Fruit fly (Drosophila melanogaster) whole organism, embryonic: ENCODE results near the gene CG11723.

Experiments used
- ATbp ChIP-seq: fragments of 200-800 bp; sonication (Bioruptor generic); optimal IDR thresholded peaks from 2 replicates; lab custom pipeline; 2017; ENCODE audit warnings: missing biosample characterization, mild to moderate bottlenecking, missing genetic modification characterization, missing genetic modification reagents
- Asciz ChIP-seq: fragments of 200-800 bp; sonication (Bioruptor generic); optimal IDR thresholded peaks from 2 replicates; lab custom pipeline; 2017; ENCODE audit warnings: missing biosample characterization, mild to moderate bottlenecking, missing genetic modification characterization, missing genetic modification reagents
- Atf6 ChIP-seq: fragments of 200-800 bp; sonication (Bioruptor generic); IDR thresholded peaks from 2 replicates; pipeline ENCODE4 v1.3.6; 2022; ENCODE audit warnings: missing biosample characterization, missing genetic modification characterization
- Blimp-1 ChIP-seq: fragments of 200-800 bp; sonication (Bioruptor generic); optimal IDR thresholded peaks from 3 replicates; lab custom pipeline; 2018; ENCODE audit warnings: missing biosample characterization, missing genetic modification characterization, mild to moderate bottlenecking, moderate library complexity, missing genetic modification reagents
- CG10321 ChIP-seq: fragments of 200-800 bp; sonication (Bioruptor generic); IDR thresholded peaks from 2 replicates; pipeline ENCODE4 v1.3.6; 2022; ENCODE audit warnings: missing biosample characterization, missing genetic modification characterization
- CG10979 ChIP-seq: fragments of 200-800 bp; sonication (Bioruptor generic); optimal IDR thresholded peaks from 2 replicates; lab custom pipeline; 2018; ENCODE audit warnings: missing biosample characterization, mild to moderate bottlenecking, missing genetic modification characterization, moderate library complexity
- CG11247 ChIP-seq: fragments of 200-800 bp; sonication (Bioruptor generic); IDR thresholded peaks from 2 replicates; pipeline ENCODE4 v1.3.6; 2022; ENCODE audit warnings: missing biosample characterization, missing genetic modification characterization
- CG11456 ChIP-seq: fragments of 200-800 bp; sonication (Bioruptor generic); IDR thresholded peaks from 3 replicates; pipeline ENCODE4 v1.3.6; 2022; ENCODE audit warnings: missing biosample characterization, missing genetic modification characterization
- CG14014 ChIP-seq: fragments of 200-800 bp; sonication (Bioruptor generic); IDR thresholded peaks from 2 replicates; pipeline ENCODE4 v1.3.6; 2022; ENCODE audit warnings: missing biosample characterization, missing genetic modification characterization
- CG15601 ChIP-seq: fragments of 200-800 bp; sonication (Bioruptor generic); optimal IDR thresholded peaks from 3 replicates; lab custom pipeline; 2019; ENCODE audit warnings: missing biosample characterization, mild to moderate bottlenecking, missing genetic modification characterization, moderate library complexity
- CG1602 ChIP-seq: fragments of 200-800 bp; sonication (Bioruptor generic); optimal IDR thresholded peaks from 3 replicates; lab custom pipeline; 2016; ENCODE audit warnings: missing biosample characterization, missing genetic modification characterization
- CG17328 ChIP-seq: fragments of 200-800 bp; sonication (Bioruptor generic); IDR thresholded peaks from 2 replicates; pipeline ENCODE4 v1.3.6; 2022; ENCODE audit warnings: missing biosample characterization, missing genetic modification characterization
- CG17829 ChIP-seq: fragments of 200-800 bp; optimal IDR thresholded peaks from 2 replicates; lab custom pipeline; 2019; ENCODE audit warnings: missing biosample characterization, mild to moderate bottlenecking, missing genetic modification characterization, moderate library complexity
- CG2875 ChIP-seq: fragments of 200-800 bp; sonication (Bioruptor generic); optimal IDR thresholded peaks from 2 replicates; lab custom pipeline; 2017; ENCODE audit warnings: missing biosample characterization, mild to moderate bottlenecking, missing genetic modification characterization, missing genetic modification reagents
- CG2889 ChIP-seq: fragments of 200-800 bp; sonication (Bioruptor generic); IDR thresholded peaks from 3 replicates; pipeline ENCODE4 v1.3.6; 2022; ENCODE audit warnings: missing biosample characterization, missing genetic modification characterization
- CG4730 ChIP-seq: fragments of 200-800 bp; sonication (Bioruptor generic); IDR thresholded peaks from 2 replicates; pipeline ENCODE4 v1.3.6; 2022; ENCODE audit warnings: missing biosample characterization, missing genetic modification characterization
- CG6175 ChIP-seq: fragments of 200-800 bp; sonication (Bioruptor generic); IDR thresholded peaks from 3 replicates; pipeline ENCODE4 v1.3.6; 2022; ENCODE audit warnings: missing biosample characterization, missing genetic modification characterization
- CG6813 ChIP-seq: fragments of 200-800 bp; sonication (Bioruptor generic); optimal IDR thresholded peaks from 2 replicates; lab custom pipeline; 2017; ENCODE audit warnings: missing biosample characterization, missing genetic modification characterization, mild to moderate bottlenecking, moderate library complexity, missing genetic modification reagents
- CG7372 ChIP-seq: fragments of 200-800 bp; sonication (Bioruptor generic); IDR thresholded peaks from 2 replicates; pipeline ENCODE4 v1.3.6; 2022; ENCODE audit warnings: missing biosample characterization, missing genetic modification characterization
- CG7745 ChIP-seq: fragments of 200-800 bp; sonication (Bioruptor generic); optimal IDR thresholded peaks from 2 replicates; lab custom pipeline; 2018; ENCODE audit warnings: missing biosample characterization, mild to moderate bottlenecking, missing genetic modification characterization, moderate library complexity
- CG7963 ChIP-seq: fragments of 200-800 bp; sonication (Bioruptor generic); IDR thresholded peaks from 3 replicates; pipeline ENCODE4 v1.3.6; 2022; ENCODE audit warnings: missing biosample characterization, missing genetic modification characterization; ENCODE audit not compliant: partially characterized antibody
- CG8089 ChIP-seq: fragments of 200-800 bp; sonication (Bioruptor generic); optimal IDR thresholded peaks from 3 replicates; lab custom pipeline; 2016; ENCODE audit warnings: missing biosample characterization, missing genetic modification characterization
- CG8281 ChIP-seq: fragments of 200-800 bp; sonication (Bioruptor generic); optimal IDR thresholded peaks from 2 replicates; lab custom pipeline; 2018; ENCODE audit warnings: missing biosample characterization, mild to moderate bottlenecking, missing genetic modification characterization, moderate library complexity
- CG8359 ChIP-seq: fragments of 200-800 bp; sonication (Bioruptor generic); optimal IDR thresholded peaks from 2 replicates; lab custom pipeline; 2017; ENCODE audit warnings: missing biosample characterization, mild to moderate bottlenecking, missing genetic modification characterization, borderline replicate concordance
- CG8388 ChIP-seq: fragments of 200-800 bp; sonication (Bioruptor generic); optimal IDR thresholded peaks from 2 replicates; lab custom pipeline; 2019; ENCODE audit warnings: missing biosample characterization, mild to moderate bottlenecking, missing genetic modification characterization, moderate library complexity
- CG9727 ChIP-seq: fragments of 200-800 bp; sonication (Bioruptor generic); optimal IDR thresholded peaks from 3 replicates; lab custom pipeline; 2017; ENCODE audit warnings: missing biosample characterization, mild to moderate bottlenecking, missing genetic modification characterization
- CG9797 ChIP-seq: fragments of 200-800 bp; sonication (Bioruptor generic); optimal IDR thresholded peaks from 3 replicates; lab custom pipeline; 2018; ENCODE audit warnings: missing biosample characterization, mild to moderate bottlenecking, missing genetic modification characterization
- Fer1 ChIP-seq: fragments of 200-800 bp; sonication (Bioruptor generic); optimal IDR thresholded peaks from 2 replicates; lab custom pipeline; 2017; ENCODE audit warnings: missing biosample characterization, mild to moderate bottlenecking, missing genetic modification characterization
- Fer3 ChIP-seq: fragments of 200-800 bp; sonication (Bioruptor generic); optimal IDR thresholded peaks from 2 replicates; lab custom pipeline; 2018; ENCODE audit warnings: missing biosample characterization, mild to moderate bottlenecking, missing genetic modification characterization, moderate library complexity
- Meics ChIP-seq: fragments of 200-800 bp; sonication (Bioruptor generic); optimal IDR thresholded peaks from 2 replicates; lab custom pipeline; 2017; ENCODE audit warnings: missing biosample characterization, mild to moderate bottlenecking, missing genetic modification characterization
- Poxn ChIP-seq: fragments of 200-800 bp; sonication (Bioruptor generic); IDR thresholded peaks from 2 replicates; pipeline ENCODE4 v1.3.6; 2022; ENCODE audit warnings: missing biosample characterization, missing genetic modification characterization
- Six4 ChIP-seq: fragments of 200-800 bp; sonication (Bioruptor generic); optimal IDR thresholded peaks from 2 replicates; lab custom pipeline; 2016; ENCODE audit warnings: missing biosample characterization, missing genetic modification characterization
- Sox100B ChIP-seq: fragments of 200-800 bp; sonication (Bioruptor generic); optimal IDR thresholded peaks from 3 replicates; lab custom pipeline; 2018; ENCODE audit warnings: missing biosample characterization, mild to moderate bottlenecking, missing genetic modification characterization
- Usf ChIP-seq: fragments of 200-800 bp; sonication (Bioruptor generic); optimal IDR thresholded peaks from 2 replicates; lab custom pipeline; 2017; ENCODE audit warnings: missing genotype, missing biosample characterization, missing genetic modification characterization
- ab ChIP-seq: fragments of 200-800 bp; sonication (Bioruptor generic); optimal IDR thresholded peaks from 2 replicates; lab custom pipeline; 2016; ENCODE audit warnings: missing biosample characterization, missing genetic modification characterization
- az2 ChIP-seq: fragments of 200-800 bp; sonication (Bioruptor generic); optimal IDR thresholded peaks from 3 replicates; lab custom pipeline; 2016; ENCODE audit warnings: missing biosample characterization, missing genetic modification characterization
- chif ChIP-seq, 2 experiments: fragments of 200-800 bp; sonication (Bioruptor generic); optimal IDR thresholded peaks; 3 replicates each; lab custom pipeline; 2016; ENCODE audit warnings: missing biosample characterization in 2 of 2, missing genetic modification characterization in 2 of 2
- chn ChIP-seq: fragments of 200-800 bp; sonication (Bioruptor generic); optimal IDR thresholded peaks from 2 replicates; lab custom pipeline; 2016; ENCODE audit warnings: missing biosample characterization, missing genetic modification characterization
- crc ChIP-seq: fragments of 200-800 bp; sonication (Bioruptor generic); optimal IDR thresholded peaks from 2 replicates; lab custom pipeline; 2016; ENCODE audit warnings: missing biosample characterization, missing genetic modification characterization
- dan ChIP-seq: fragments of 200-800 bp; sonication (Bioruptor generic); IDR thresholded peaks from 2 replicates; pipeline ENCODE4 v1.3.6; 2022; ENCODE audit warnings: missing biosample characterization, missing genetic modification characterization
- eve ChIP-seq, 2 experiments: fragments of >200 bp; optimal IDR thresholded peaks; 2 replicates each; lab custom pipeline; 2017; ENCODE audit warnings: missing biosample characterization in 2 of 2, missing genetic modification characterization in 2 of 2
- fu2 ChIP-seq: fragments of 200-800 bp; sonication (Bioruptor generic); optimal IDR thresholded peaks from 2 replicates; lab custom pipeline; 2016; ENCODE audit warnings: missing biosample characterization, missing genetic modification characterization
- pho ChIP-seq: fragments of 200-800 bp; sonication (Bioruptor generic); optimal IDR thresholded peaks from 2 replicates; lab custom pipeline; 2016; ENCODE audit warnings: missing biosample characterization, missing genetic modification characterization
- sim ChIP-seq: fragments of 200-800 bp; sonication (Bioruptor generic); IDR thresholded peaks from 2 replicates; pipeline ENCODE4 v1.3.6; 2022; ENCODE audit warnings: missing biosample characterization, missing genetic modification characterization
- slp2 ChIP-seq: fragments of 200-800 bp; sonication (Bioruptor generic); optimal IDR thresholded peaks from 2 replicates; lab custom pipeline; 2016; ENCODE audit warnings: missing biosample characterization, missing genetic modification characterization
- stwl ChIP-seq: fragments of 200-800 bp; sonication (Bioruptor generic); optimal IDR thresholded peaks from 3 replicates; lab custom pipeline; 2018; ENCODE audit warnings: missing biosample characterization, mild to moderate bottlenecking, missing genetic modification characterization, moderate library complexity
- sug ChIP-seq: fragments of 200-800 bp; optimal IDR thresholded peaks from 2 replicates; lab custom pipeline; 2019; ENCODE audit warnings: missing biosample characterization, mild to moderate bottlenecking, missing genetic modification characterization, moderate library complexity
- twi ChIP-seq: fragments of 200-800 bp; optimal IDR thresholded peaks from 2 replicates; lab custom pipeline; 2019; ENCODE audit warnings: missing biosample characterization, mild to moderate bottlenecking, missing genetic modification characterization, moderate library complexity
- tx ChIP-seq: fragments of 200-800 bp; sonication (Bioruptor generic); optimal IDR thresholded peaks from 2 replicates; lab custom pipeline; 2016; ENCODE audit warnings: missing biosample characterization, missing genetic modification characterization
- usp ChIP-seq: fragments of >200 bp; optimal IDR thresholded peaks from 2 replicates; lab custom pipeline; 2017; ENCODE audit warnings: missing biosample characterization, missing genetic modification characterization
- vnd ChIP-seq: fragments of 200-800 bp; sonication (Bioruptor generic); IDR thresholded peaks from 3 replicates; pipeline ENCODE4 v1.3.6; 2022; ENCODE audit warnings: missing biosample characterization, missing genetic modification characterization; ENCODE audit not compliant: partially characterized antibody

The CG11723 gene

dm6 chr2L:2182735-2183340 lies 35.8 kb upstream of the CG11723 start (continued):
- peak; percentile 92 for TF ChIP-seq CG9727 (GFP tag; lab: Kevin White, UChicago)
- TF ChIP-seq CG7963 (GFP tag; lab: Robert Waterston, UW): no peak
- TF ChIP-seq CG11456 (GFP tag; lab: Robert Waterston, UW): no peak
- TF ChIP-seq pho: no peak
- peak; percentile 65 for TF ChIP-seq CG1602 (GFP tag; lab: Kevin White, UChicago)
- TF ChIP-seq fu2 (GFP tag; lab: Kevin White, UChicago): no peak
- no peak for TF ChIP-seq CG8281
- TF ChIP-seq CG6175 (GFP tag; lab: Robert Waterston, UW): no peak
- TF ChIP-seq CG2875 (GFP tag; lab: Kevin White, UChicago): peak; percentile 61
- TF ChIP-seq chif (GFP tag; optimal IDR thresholded peaks at IDR 0.05; lab: Kevin White, UChicago): peak; percentile 33 to 91
- TF ChIP-seq twi: no peak
- peak; percentile 88 for TF ChIP-seq CG10979 (tag; lab: Kevin White, UChicago)
- peak; percentile 88 for TF ChIP-seq CG17328
- no peak for TF ChIP-seq Atf6 (GFP tag; lab: Robert Waterston, UW)
- TF ChIP-seq CG2889: no peak
- peak; percentile 44; the same call in 1 of the 2 replicates for TF ChIP-seq CG4730 (GFP tag; lab: Robert Waterston, UW)
- TF ChIP-seq Asciz: no peak
- TF ChIP-seq Poxn: no peak
- no peak for TF ChIP-seq ATbp
- TF ChIP-seq eve (GFP tag; optimal IDR thresholded peaks at IDR 0.05; lab: Kevin White, UChicago): peak in 1 of 2 experiments; percentile 59
- TF ChIP-seq CG8089: peak; percentile 70
- TF ChIP-seq Fer1 (GFP tag; lab: Kevin White, UChicago): no peak
- TF ChIP-seq tx (GFP tag; lab: Kevin White, UChicago): peak; percentile 37
- no peak for TF ChIP-seq CG9797 (GFP tag; lab: Kevin White, UChicago)
- TF ChIP-seq CG8388 (GFP tag; lab: Kevin White, UChicago): peak; percentile 54
- peak; percentile 81 for TF ChIP-seq Usf (GFP tag; lab: Kevin White, UChicago)
- TF ChIP-seq Sox100B: no peak
- peak; percentile 33 for TF ChIP-seq Blimp-1 (GFP tag; lab: Kevin White, UChicago)
- peak; percentile 74 for TF ChIP-seq CG8359 (GFP tag; lab: Kevin White, UChicago)
- TF ChIP-seq crc (GFP tag; lab: Kevin White, UChicago): no peak
- TF ChIP-seq CG14014: no peak
- TF ChIP-seq az2 (GFP tag; lab: Kevin White, UChicago): peak; percentile 51
- peak; percentile 56 for TF ChIP-seq CG15601
- TF ChIP-seq dan (GFP tag; lab: Robert Waterston, UW): peak; percentile 89
- TF ChIP-seq stwl (tag; lab: Kevin White, UChicago): peak; percentile 57
- peak; percentile 83 for TF ChIP-seq sim (GFP tag; lab: Robert Waterston, UW)
- TF ChIP-seq sug (tag; lab: Kevin White, UChicago): no peak
- peak; percentile 58 for TF ChIP-seq CG6813 (GFP tag; lab: Kevin White, UChicago)
- TF ChIP-seq Six4 (GFP tag; lab: Kevin White, UChicago): no peak
- TF ChIP-seq slp2 (GFP tag; lab: Kevin White, UChicago): peak; percentile 15
- no peak for TF ChIP-seq CG7372
- TF ChIP-seq Meics (GFP tag; lab: Kevin White, UChicago): no peak
- no peak for TF ChIP-seq CG11247 (GFP tag; lab: Robert Waterston, UW)
- TF ChIP-seq Fer3 (tag; lab: Kevin White, UChicago): no peak
- TF ChIP-seq ab (GFP tag; lab: Kevin White, UChicago): no peak
- TF ChIP-seq CG10321 (GFP tag; lab: Robert Waterston, UW): no peak
- TF ChIP-seq CG7745 (tag; lab: Kevin White, UChicago): peak; percentile 59
- TF ChIP-seq usp (GFP tag; lab: Kevin White, UChicago): no peak
- TF ChIP-seq vnd (GFP tag; lab: Robert Waterston, UW): no peak
- peak; percentile 86 for TF ChIP-seq chn (GFP tag; lab: Kevin White, UChicago)
- TF ChIP-seq CG17829: peak; percentile 85
